Fruit fly (Drosophila melanogaster): ENCODE data around the gene Set.

Gene Set

dm6 chr3R:15286024-15286692, 22.8 kb downstream of the Set start (continued):
- no peak for TF ChIP-seq Ssrp (tag; optimal IDR thresholded peaks at IDR 0.05)
- TF ChIP-seq dmrt99B (tag; optimal IDR thresholded peaks at IDR 0.05), result no peak
- TF ChIP-seq eyg (GFP tag; optimal IDR thresholded peaks at IDR 0.05), result no peak
- TF ChIP-seq CG6689 (GFP tag; IDR thresholded peaks at IDR 0.05), result no peak
- no peak for TF ChIP-seq Six4 (GFP tag; optimal IDR thresholded peaks at IDR 0.05)
- TF ChIP-seq CG30020 (tag; optimal IDR thresholded peaks at IDR 0.05), result peak; percentile 29
- TF ChIP-seq CG10209 (GFP tag; optimal IDR thresholded peaks at IDR 0.05), result no peak
- TF ChIP-seq CG34224 (GFP tag; IDR thresholded peaks at IDR 0.05; ENCODE audit: partially characterized antibody), result no peak
- no peak for TF ChIP-seq Spps (tag; optimal IDR thresholded peaks at IDR 0.05)
- peak; percentile 3 for TF ChIP-seq CG8944 (GFP tag; optimal IDR thresholded peaks at IDR 0.05)
- no peak for TF ChIP-seq pnt (GFP tag; optimal IDR thresholded peaks at IDR 0.05)
- TF ChIP-seq CG42726 (GFP tag; IDR thresholded peaks at IDR 0.05; ENCODE audit: partially characterized antibody), result no peak
- TF ChIP-seq phol (tag; optimal IDR thresholded peaks at IDR 0.05), result peak; percentile 32
- TF ChIP-seq Hmx (GFP tag; optimal IDR thresholded peaks at IDR 0.05), result no peak
- TF ChIP-seq CG10366 (GFP tag; IDR thresholded peaks at IDR 0.05), result no peak
- peak; percentile 84 for TF ChIP-seq stwl (tag; optimal IDR thresholded peaks at IDR 0.05)
- TF ChIP-seq unc-4 (GFP tag; IDR thresholded peaks at IDR 0.05; ENCODE audit: partially characterized antibody), result no peak
- TF ChIP-seq dpn (GFP tag; optimal IDR thresholded peaks at IDR 0.05), result peak in 1 of 2 experiments; percentile 15
- peak; percentile 21 for TF ChIP-seq CG2712 (tag; optimal IDR thresholded peaks at IDR 0.05)
- no peak for TF ChIP-seq CG5953 (GFP tag; IDR thresholded peaks at IDR 0.05)
- TF ChIP-seq sens (GFP tag), result peak; percentile 61
- TF ChIP-seq kay (GFP tag; optimal IDR thresholded peaks at IDR 0.05), result peak; percentile 32
- TF ChIP-seq CG18619 (GFP tag; optimal IDR thresholded peaks at IDR 0.05), result no peak
- TF ChIP-seq CG8281 (tag; optimal IDR thresholded peaks at IDR 0.05), result no peak
- no peak for TF ChIP-seq Sox102F (GFP tag; optimal IDR thresholded peaks at IDR 0.05)
- TF ChIP-seq cad (GFP tag; optimal IDR thresholded peaks at IDR 0.05), result no peak
- no peak for TF ChIP-seq ewg (GFP tag; optimal IDR thresholded peaks at IDR 0.05)
- peak; percentile 64 for TF ChIP-seq pzg (GFP tag; optimal IDR thresholded peaks at IDR 0.05)
- peak; percentile 30 for TF ChIP-seq CG14710 (tag; optimal IDR thresholded peaks at IDR 0.05)
- peak; percentile 70 for TF ChIP-seq Med (GFP tag)
- no peak for TF ChIP-seq YL-1 (GFP tag; optimal IDR thresholded peaks at IDR 0.05)
- peak; percentile 12 for TF ChIP-seq CG2116 (GFP tag; optimal IDR thresholded peaks at IDR 0.05)
- TF ChIP-seq CG2120 (GFP tag; optimal IDR thresholded peaks at IDR 0.05), result peak; percentile 9
- no peak for TF ChIP-seq CG15696 (tag; optimal IDR thresholded peaks at IDR 0.05)
- TF ChIP-seq E2f1 (GFP tag; IDR thresholded peaks at IDR 0.05), result no peak
- TF ChIP-seq D19B (GFP tag; optimal IDR thresholded peaks at IDR 0.05), result no peak
- TF ChIP-seq CG18011 (GFP tag; optimal IDR thresholded peaks at IDR 0.05), result peak; percentile 98
- TF ChIP-seq Doc2 (GFP tag; IDR thresholded peaks at IDR 0.05), result no peak
- no peak for TF ChIP-seq btn (GFP tag; optimal IDR thresholded peaks at IDR 0.05)
- peak; percentile 84 for TF ChIP-seq sd (tag; optimal IDR thresholded peaks at IDR 0.05)
- TF ChIP-seq CG8290 (GFP tag; optimal IDR thresholded peaks at IDR 0.05), result no peak
- TF ChIP-seq CG8290 (tag; optimal IDR thresholded peaks at IDR 0.05), result peak in 1 of 2 experiments; percentile 29
- TF ChIP-seq pho (GFP tag; optimal IDR thresholded peaks at IDR 0.05), result no peak
- TF ChIP-seq CTCF (GFP tag; optimal IDR thresholded peaks at IDR 0.05), result peak; percentile 42
- TF ChIP-seq C15 (GFP tag; IDR thresholded peaks at IDR 0.05), result no peak
- no peak for TF ChIP-seq vvl (GFP tag; IDR thresholded peaks at IDR 0.05)
- TF ChIP-seq CG10654 (GFP tag; optimal IDR thresholded peaks at IDR 0.05), result no peak
- TF ChIP-seq pum (GFP tag; optimal IDR thresholded peaks at IDR 0.05), result no peak
- no peak for TF ChIP-seq CG7963 (GFP tag; IDR thresholded peaks at IDR 0.05; ENCODE audit: partially characterized antibody)
- TF ChIP-seq CG9215 (GFP tag; IDR thresholded peaks at IDR 0.05), result no peak
- TF ChIP-seq danr (GFP tag; IDR thresholded peaks at IDR 0.05), result no peak

All from whole organism, embryonic.